Fruit fly (Drosophila melanogaster): ENCODE results near the gene His2Av.

His2Av gene

dm6 chr3R:26881121-26881895 is 14.6 kb downstream of the His2Av start, which contains the start of the genes ro and T48 (continued):
- TF ChIP-seq Eip74EF (GFP tag; optimal IDR thresholded peaks at IDR 0.05) (peak in 1 of 2 experiments; percentile 54), CG10543 (GFP tag; optimal IDR thresholded peaks at IDR 0.05) (peak; percentile 67), lmd (GFP tag; IDR thresholded peaks at IDR 0.05) (no peak; the same call in 1 of the 2 replicates), NC2α (GFP tag; optimal IDR thresholded peaks at IDR 0.05) (no peak), Rfx (GFP tag; IDR thresholded peaks at IDR 0.05) (peak; percentile 70), Mad (GFP tag; optimal IDR thresholded peaks at IDR 0.05) (peak; percentile 70), Adf1 (GFP tag; IDR thresholded peaks at IDR 0.05) (peak; percentile 48; the same call in 1 of the 2 replicates), Vsx1 (GFP tag; optimal IDR thresholded peaks at IDR 0.05) (no peak), bcd (GFP tag; optimal IDR thresholded peaks at IDR 0.05) (peak; percentile 68), CG31224 (GFP tag; IDR thresholded peaks at IDR 0.05) (no peak), Dll (GFP tag; IDR thresholded peaks at IDR 0.05; ENCODE audit: partially characterized antibody) (peak; percentile 60; the same call in 1 of the 4 replicates), Lpt (GFP tag; optimal IDR thresholded peaks at IDR 0.05) (no peak), Hmr (GFP tag; optimal IDR thresholded peaks at IDR 0.05) (peak; percentile 96), Sox102F (GFP tag; optimal IDR thresholded peaks at IDR 0.05) (peak; percentile 23), CG10274 (GFP tag; optimal IDR thresholded peaks at IDR 0.05) (no peak), inv (GFP tag; IDR thresholded peaks at IDR 0.05; ENCODE audit: partially characterized antibody) (peak; percentile 52; the same call in 1 of the 2 replicates), CG12942 (GFP tag; optimal IDR thresholded peaks at IDR 0.05) (peak; percentile 56)

dm6 chr3R:26882230-26883014 is 15.7 kb downstream of the His2Av start:
- TF ChIP-seq lov (optimal IDR thresholded peaks at IDR 0.05) (no peak), lov (GFP tag; IDR thresholded peaks at IDR 0.05) (peak; percentile 54; the same call in 1 of the 3 replicates), CG8924 (tag; optimal IDR thresholded peaks at IDR 0.05) (peak; percentile 17), sob (GFP tag; IDR thresholded peaks at IDR 0.05) (0 out of 2 replicates have a peak, but pooled peaks have one; percentile 12), Ssrp (tag; optimal IDR thresholded peaks at IDR 0.05) (peak; percentile 11), chm (GFP tag; IDR thresholded peaks at IDR 0.05) (peak; percentile 64), gem (tag; optimal IDR thresholded peaks at IDR 0.05) (peak; percentile 18), wek (GFP tag; optimal IDR thresholded peaks at IDR 0.05) (no peak), pros (GFP tag; optimal IDR thresholded peaks at IDR 0.05) (peak; percentile 2), CG1832 (GFP tag; optimal IDR thresholded peaks at IDR 0.05) (peak; percentile 86), Ets97D (GFP tag; optimal IDR thresholded peaks at IDR 0.05) (peak; percentile 0), CG2199 (GFP tag; IDR thresholded peaks at IDR 0.05) (peak; percentile 94), Gug (GFP tag; IDR thresholded peaks at IDR 0.05) (no peak), zen (tag; optimal IDR thresholded peaks at IDR 0.05) (peak; percentile 11), Rfx (GFP tag; IDR thresholded peaks at IDR 0.05) (0 out of 2 replicates have a peak, but pooled peaks have one; percentile 12), Jarid2 (GFP tag; optimal IDR thresholded peaks at IDR 0.05) (peak; percentile 12), Aef1 (GFP tag; IDR thresholded peaks at IDR 0.05) (no peak), Awh (GFP tag; IDR thresholded peaks at IDR 0.05) (no peak), knrl (GFP tag; IDR thresholded peaks at IDR 0.05; ENCODE audit: partially characterized antibody) (0 out of 3 replicates have a peak, but pooled peaks have one; percentile 35), D (optimal IDR thresholded peaks at IDR 0.05) (no peak), D (GFP tag; optimal IDR thresholded peaks at IDR 0.05) (peak; percentile 32), cad (GFP tag; optimal IDR thresholded peaks at IDR 0.05) (peak; percentile 87), tll (GFP tag; optimal IDR thresholded peaks at IDR 0.05) (peak in 1 of 2 experiments; percentile 62), chinmo (GFP tag; IDR thresholded peaks at IDR 0.05; ENCODE audit: partially characterized antibody) (0 out of 4 replicates have a peak, but pooled peaks have one; percentile 53), kni (GFP tag; optimal IDR thresholded peaks at IDR 0.05) (peak; percentile 43), vvl (GFP tag; IDR thresholded peaks at IDR 0.05) (0 out of 2 replicates have a peak, but pooled peaks have one; percentile 23), aop (GFP tag; IDR thresholded peaks at IDR 0.05) (0 out of 2 replicates have a peak, but pooled peaks have one; percentile 25), sens (GFP tag) (peak; percentile 66), CG8944 (GFP tag; optimal IDR thresholded peaks at IDR 0.05) (no peak), dysf (GFP tag; IDR thresholded peaks at IDR 0.05) (0 out of 3 replicates have a peak, but pooled peaks have one; percentile 29)
